Fruit fly (Drosophila melanogaster) whole organism, pupa: ENCODE results near the gene Jon65Ai.

Experiments used
- CG10348 ChIP-seq: fragments of 200-800 bp; sonication (Bioruptor generic); IDR thresholded peaks from 2 replicates; pipeline ENCODE4 v1.3.6; 2022; ENCODE audit warnings: missing biosample characterization, missing genetic modification characterization
- CG12605 ChIP-seq: fragments of 200-800 bp; sonication (Bioruptor generic); IDR thresholded peaks from 2 replicates; pipeline ENCODE4 v1.3.6; 2022; ENCODE audit warnings: missing biosample characterization, missing genetic modification characterization
- CG13204 ChIP-seq: fragments of 200-800 bp; sonication (Bioruptor generic); optimal IDR thresholded peaks from 2 replicates; lab custom pipeline; 2018; ENCODE audit warnings: missing biosample characterization, mild to moderate bottlenecking, missing genetic modification characterization, moderate library complexity
- CG14655 ChIP-seq: fragments of 200-800 bp; sonication (Bioruptor generic); optimal IDR thresholded peaks from 3 replicates; lab custom pipeline; 2017; ENCODE audit warnings: mild to moderate bottlenecking, missing biosample characterization, missing genetic modification reagents, missing genetic modification characterization
- CG15710 ChIP-seq: fragments of 200-800 bp; sonication (Bioruptor generic); optimal IDR thresholded peaks from 2 replicates; lab custom pipeline; 2018; ENCODE audit warnings: missing biosample characterization, mild to moderate bottlenecking, missing genetic modification characterization, moderate library complexity
- CG17806 ChIP-seq: fragments of 200-800 bp; sonication (Bioruptor generic); optimal IDR thresholded peaks from 2 replicates; lab custom pipeline; 2018; ENCODE audit warnings: missing biosample characterization, mild to moderate bottlenecking, missing genetic modification characterization, moderate library complexity
- CG32121 ChIP-seq: fragments of 200-800 bp; sonication (Bioruptor generic); IDR thresholded peaks from 2 replicates; pipeline ENCODE4 v1.3.6; 2022; ENCODE audit warnings: missing biosample characterization, missing genetic modification characterization
- CG34367 ChIP-seq: fragments of 200-800 bp; sonication (Bioruptor generic); optimal IDR thresholded peaks from 2 replicates; lab custom pipeline; 2018; ENCODE audit warnings: missing biosample characterization, mild to moderate bottlenecking, missing genetic modification characterization
- CG4496 ChIP-seq: fragments of 200-800 bp; sonication (Bioruptor generic); IDR thresholded peaks from 3 replicates; pipeline ENCODE4 v1.3.6; 2022; ENCODE audit warnings: missing biosample characterization, missing genetic modification characterization
- CG8159 ChIP-seq: fragments of 200-800 bp; sonication (Bioruptor generic); optimal IDR thresholded peaks from 3 replicates; lab custom pipeline; 2018; ENCODE audit warnings: missing biosample characterization, mild to moderate bottlenecking, missing genetic modification characterization, moderate library complexity
- CG8301 ChIP-seq: fragments of 200-800 bp; sonication (Bioruptor generic); optimal IDR thresholded peaks from 2 replicates; lab custom pipeline; 2018; ENCODE audit warnings: missing biosample characterization, mild to moderate bottlenecking, missing genetic modification characterization
- CG9948 ChIP-seq: fragments of 200-800 bp; sonication (Bioruptor generic); optimal IDR thresholded peaks from 2 replicates; lab custom pipeline; 2018; ENCODE audit warnings: missing biosample characterization, mild to moderate bottlenecking, missing genetic modification characterization, moderate library complexity
- D1 ChIP-seq: fragments of 200-800 bp; sonication (Bioruptor generic); optimal IDR thresholded peaks from 2 replicates; lab custom pipeline; 2018; ENCODE audit warnings: missing biosample characterization, mild to moderate bottlenecking, missing genetic modification characterization, moderate library complexity
- EcR ChIP-seq: fragments of 200-800 bp; sonication (Bioruptor generic); optimal IDR thresholded peaks from 3 replicates; lab custom pipeline; 2019; ENCODE audit warnings: missing biosample characterization, missing genetic modification characterization, mild to moderate bottlenecking, moderate library complexity, missing genetic modification reagents
- Ets98B ChIP-seq: fragments of 200-800 bp; sonication (Bioruptor generic); IDR thresholded peaks from 2 replicates; pipeline ENCODE4 v1.3.6; 2022; ENCODE audit warnings: missing biosample characterization, missing genetic modification characterization
- Pif1A ChIP-seq: fragments of 200-800 bp; sonication (Bioruptor generic); optimal IDR thresholded peaks from 3 replicates; lab custom pipeline; 2016; ENCODE audit warnings: missing biosample characterization, missing genetic modification characterization
- Snoo ChIP-seq: fragments of 200-800 bp; sonication (Bioruptor generic); optimal IDR thresholded peaks from 3 replicates; lab custom pipeline; 2017; ENCODE audit warnings: missing biosample characterization, mild to moderate bottlenecking, missing genetic modification characterization, inconsistent platforms
- fd96Ca ChIP-seq: fragments of 200-800 bp; sonication (Bioruptor generic); IDR thresholded peaks from 3 replicates; pipeline ENCODE4 v1.3.6; 2022; ENCODE audit warnings: missing biosample characterization, missing genetic modification characterization
- gl ChIP-seq: fragments of 200-800 bp; sonication (Bioruptor generic); optimal IDR thresholded peaks from 2 replicates; lab custom pipeline; 2018; ENCODE audit warnings: missing biosample characterization, mild to moderate bottlenecking, missing genetic modification characterization
- rn ChIP-seq: fragments of 200-800 bp; sonication (Bioruptor generic); IDR thresholded peaks from 2 replicates; pipeline ENCODE4 v1.3.6; 2022; ENCODE audit warnings: missing biosample characterization, missing genetic modification characterization

Gene Jon65Ai

DNA sequence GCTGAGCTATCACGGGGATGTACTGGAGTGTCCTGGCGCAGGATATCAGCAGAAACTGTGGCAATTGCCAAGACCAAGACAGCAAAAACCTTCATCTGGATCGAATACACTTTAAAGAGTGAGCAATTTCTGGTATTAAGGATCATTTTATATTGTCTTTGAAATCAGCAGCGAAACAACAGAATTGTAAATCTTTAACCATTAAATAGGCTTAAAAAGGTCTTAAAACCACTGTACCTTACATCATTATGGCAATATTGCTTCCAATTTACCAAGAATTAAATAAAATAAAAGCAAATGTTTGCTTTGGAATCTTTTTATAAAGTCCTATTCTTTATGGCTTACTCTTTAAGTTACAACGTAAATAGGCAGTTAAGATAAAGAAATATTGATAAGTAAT is 19.7 kb downstream of the Jon65Ai start, which contains the start of gene CG10477:
TSS of gene CG10477 (minus strand) at position 101 of the 400 bp plus-strand sequence.
- TF ChIP-seq CG14655 (GFP tag; lab: Kevin White, UChicago) (no peak), CG32121 (GFP tag; lab: Robert Waterston, UW) (no peak), rn (GFP tag; lab: Robert Waterston, UW) (no peak), CG12605 (GFP tag; lab: Robert Waterston, UW) (no peak), gl (tag; lab: Kevin White, UChicago) (no peak), Ets98B (GFP tag; lab: Robert Waterston, UW) (no peak), CG9948 (tag; lab: Kevin White, UChicago) (no peak), CG13204 (no peak), Pif1A (GFP tag; lab: Kevin White, UChicago) (no peak), CG34367 (no peak), CG17806 (no peak), D1 (tag; lab: Kevin White, UChicago) (no peak), CG4496 (GFP tag; lab: Robert Waterston, UW) (no peak), CG15710 (tag; lab: Kevin White, UChicago) (no peak), CG8159 (tag; lab: Kevin White, UChicago) (no peak)

DNA sequence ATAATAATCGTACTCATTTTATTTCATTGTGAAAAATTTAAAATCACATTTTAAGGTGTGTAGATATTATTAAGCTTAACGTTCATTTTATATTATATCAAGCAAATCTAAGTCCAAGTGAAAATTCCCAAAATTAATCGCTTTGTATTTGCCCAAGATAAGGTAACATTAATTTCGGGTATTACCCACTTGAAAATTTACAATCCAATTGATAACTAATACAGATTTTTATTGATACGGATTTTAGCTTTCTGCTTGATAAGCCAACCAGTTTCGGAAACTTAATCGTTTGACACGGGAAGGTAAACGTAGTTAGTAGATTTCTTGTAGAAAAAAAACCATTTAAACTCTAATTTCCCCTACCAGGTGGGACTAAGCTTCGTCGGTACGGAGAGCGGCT is 21.2 kb downstream of the Jon65Ai start:
- TF ChIP-seq Snoo (tag; lab: Kevin White, UChicago) = no peak
- no peak for TF ChIP-seq Ets98B (GFP tag; lab: Robert Waterston, UW)
- TF ChIP-seq D1 (tag; lab: Kevin White, UChicago) = no peak
- no peak for TF ChIP-seq CG10348 (GFP tag; lab: Robert Waterston, UW)
- no peak for TF ChIP-seq Pif1A (GFP tag; lab: Kevin White, UChicago)
- no peak for TF ChIP-seq CG9948 (tag; lab: Kevin White, UChicago)
- TF ChIP-seq CG15710 (tag; lab: Kevin White, UChicago) = no peak
- no peak for TF ChIP-seq EcR (GFP tag; lab: Kevin White, UChicago)

DNA sequence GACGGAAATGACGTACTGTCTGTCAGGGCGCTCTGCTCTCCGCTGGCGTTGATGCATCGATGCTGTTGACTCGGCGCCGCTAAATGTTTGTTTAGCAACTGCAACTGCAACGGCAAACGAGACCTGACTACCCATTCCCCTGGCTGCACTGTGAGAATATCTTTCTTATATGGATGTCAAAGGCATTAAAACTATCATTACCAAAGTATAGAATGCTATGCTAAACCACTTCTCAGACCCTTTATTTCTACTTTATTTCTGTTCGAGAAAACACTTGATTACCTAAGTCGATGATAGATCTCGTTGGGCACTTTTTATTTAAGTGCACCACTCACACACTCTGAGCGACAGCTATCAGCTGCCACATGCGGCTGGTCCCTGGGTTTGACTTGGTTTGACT is 32.1 kb downstream of the Jon65Ai start:
- TF ChIP-seq CG15710 (tag; lab: Kevin White, UChicago) = peak; percentile 18
- no peak for TF ChIP-seq CG17806
- TF ChIP-seq rn (GFP tag; lab: Robert Waterston, UW) = no peak
- TF ChIP-seq CG9948 (tag; lab: Kevin White, UChicago) = no peak
- no peak for TF ChIP-seq CG13204
- peak; percentile 47 for TF ChIP-seq CG8159 (tag; lab: Kevin White, UChicago)
- TF ChIP-seq fd96Ca (GFP tag; lab: Robert Waterston, UW) = no peak
- no peak for TF ChIP-seq Ets98B (GFP tag; lab: Robert Waterston, UW)
- no peak for TF ChIP-seq gl (tag; lab: Kevin White, UChicago)
- TF ChIP-seq CG14655 (GFP tag; lab: Kevin White, UChicago) = peak; percentile 20

DNA sequence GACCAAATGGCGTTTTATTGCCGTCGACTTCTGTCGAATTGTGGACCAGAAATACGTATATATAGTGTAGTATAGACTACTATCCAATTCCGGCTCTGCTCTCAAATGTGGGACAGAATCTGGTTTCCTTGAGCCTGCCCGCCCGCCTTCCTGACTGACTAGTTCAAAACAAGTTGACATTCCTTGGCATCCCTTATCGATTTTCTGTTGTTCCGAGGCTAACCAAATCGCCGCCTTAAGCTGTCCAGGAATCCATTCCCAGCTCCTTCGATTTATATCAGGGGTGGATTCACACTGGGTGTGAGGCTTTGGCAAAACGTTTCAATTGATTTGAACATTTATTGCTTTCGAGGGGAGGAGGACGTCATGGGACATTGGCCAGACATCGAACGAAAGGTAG is 41.3 kb downstream of the Jon65Ai start:
- TF ChIP-seq EcR (GFP tag; lab: Kevin White, UChicago) = no peak

DNA sequence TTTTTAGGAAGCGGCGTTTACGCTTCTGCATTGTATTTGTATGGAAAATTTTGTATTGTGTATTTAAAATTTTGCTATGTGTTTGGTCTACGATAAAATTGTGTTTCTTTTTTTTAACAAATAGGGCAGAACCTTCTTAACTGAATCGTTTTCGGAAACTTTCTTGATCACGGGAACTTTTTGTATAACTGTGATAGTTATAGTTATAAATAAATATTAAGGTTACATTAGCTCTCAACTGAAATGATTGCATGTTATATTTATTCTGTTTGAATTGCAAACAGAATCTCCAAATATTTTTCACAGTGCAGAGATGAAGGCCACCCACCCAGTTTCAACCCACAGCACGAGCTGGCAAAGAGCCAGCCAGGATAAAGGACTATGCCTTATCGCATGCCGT is 43.3 kb downstream of the Jon65Ai start, which contains the start of gene alphaKap4:
TSS of gene alphaKap4 (minus strand) at position 101 of the 400 bp plus-strand sequence.
- TF ChIP-seq CG14655 (GFP tag; lab: Kevin White, UChicago) = no peak
- no peak for TF ChIP-seq CG12605 (GFP tag; lab: Robert Waterston, UW)
- TF ChIP-seq CG13204 = no peak
- no peak for TF ChIP-seq CG8159 (tag; lab: Kevin White, UChicago)
- TF ChIP-seq CG8301 = no peak
- no peak for TF ChIP-seq D1 (tag; lab: Kevin White, UChicago)
- no peak for TF ChIP-seq CG9948 (tag; lab: Kevin White, UChicago)
- TF ChIP-seq Snoo (tag; lab: Kevin White, UChicago) = no peak
